Worm (Caenorhabditis elegans) whole organism, L3 larva: Measurements from ENCODE around the gene dnj-9.

Experiments
- ZK546.5 ChIP-seq: sonication (generic microtip); optimal IDR thresholded peaks from 2 replicates; lab custom pipeline; 2017; ENCODE audit warnings: missing biosample characterization, missing genetic modification characterization
- egl-27 ChIP-seq: sonication (generic microtip); optimal IDR thresholded peaks from 4 replicates; lab custom pipeline; 2017; ENCODE audit warnings: missing biosample characterization, missing genetic modification reagents, missing genetic modification characterization
- egl-5 ChIP-seq: fragments of 150-350 bp; optimal IDR thresholded peaks from 2 replicates; lab custom pipeline; 2017; ENCODE audit warnings: missing biosample characterization, missing genetic modification reagents, missing genetic modification characterization, inconsistent platforms
- fkh-10 ChIP-seq: sonication (generic microtip); optimal IDR thresholded peaks from 2 replicates; lab custom pipeline; 2017; ENCODE audit warnings: missing biosample characterization, missing genetic modification reagents, missing genetic modification characterization
- lin-39 ChIP-seq: fragments of 150-350 bp; optimal IDR thresholded peaks from 2 replicates; lab custom pipeline; 2018; ENCODE audit warnings: missing biosample characterization, missing genetic modification reagents, missing genetic modification characterization
- nhr-76 ChIP-seq: fragments of 150-350 bp; sonication (generic microtip); optimal IDR thresholded peaks from 5 replicates; lab custom pipeline; 2014; ENCODE audit warnings: missing biosample characterization, missing genetic modification characterization
- skn-1 ChIP-seq: fragments of 150-350 bp; optimal IDR thresholded peaks from 2 replicates; lab custom pipeline; 2014; ENCODE audit warnings: missing biosample characterization, missing genetic modification characterization
- unc-62 ChIP-seq: fragments of 150-350 bp; sonication (generic microtip); optimal IDR thresholded peaks from 4 replicates; lab custom pipeline; 2014; ENCODE audit warnings: missing biosample characterization, missing genetic modification reagents, missing genetic modification characterization

- no peak for TF ChIP-seq unc-62 (GFP tag; lab: Kevin White, UChicago)
- TF ChIP-seq skn-1 (tag; lab: Kevin White, UChicago): no peak
- TF ChIP-seq fkh-10 (GFP tag; lab: Kevin White, UChicago): no peak
- no peak for TF ChIP-seq ZK546.5 (tag; lab: Kevin White, UChicago)
- no peak for TF ChIP-seq egl-27 (tag; lab: Kevin White, UChicago)
- no peak for TF ChIP-seq egl-5 (tag; lab: Kevin White, UChicago)
- TF ChIP-seq lin-39 (tag; lab: Kevin White, UChicago): no peak
- TF ChIP-seq nhr-76 (tag; lab: Kevin White, UChicago): no peak
Measured at ce11 chrII:4876091-4876490, 24.2 kb downstream of the dnj-9 start, which contains the start of gene F11G11.13.
